Worm (Caenorhabditis elegans) whole organism, early embryonic: ENCODE measurements around the gene F46F5.1.

ENCODE experiments used
- B0310.2 ChIP-seq: sonication (generic microtip); optimal IDR thresholded peaks from 2 replicates; lab custom pipeline; 2016; ENCODE audit warnings: mild to moderate bottlenecking, missing genetic modification characterization, missing compliant biosample characterization
- aly-1 ChIP-seq: sonication (generic microtip); optimal IDR thresholded peaks from 2 replicates; lab custom pipeline; 2016; ENCODE audit warnings: missing genetic modification characterization, missing compliant biosample characterization
- ama-1 ChIP-seq: fragments of 150-350 bp; optimal IDR thresholded peaks from 2 replicates; lab custom pipeline; 2014
- flt-1 ChIP-seq: fragments of 200-800 bp; sonication (Bioruptor generic); IDR thresholded peaks from 2 replicates; pipeline ENCODE4 v1.3.6; 2022; ENCODE audit warnings: missing genetic modification characterization, missing compliant biosample characterization
- hmbx-1 ChIP-seq: sonication (generic microtip); optimal IDR thresholded peaks from 2 replicates; lab custom pipeline; 2016; ENCODE audit warnings: mild to moderate bottlenecking, missing genetic modification characterization, missing compliant biosample characterization
- hmg-4 ChIP-seq: fragments of 200-800 bp; sonication (Bioruptor generic); optimal IDR thresholded peaks from 2 replicates; lab custom pipeline; 2018; ENCODE audit warnings: mild to moderate bottlenecking, missing genetic modification characterization, missing compliant biosample characterization
- hnd-1 ChIP-seq: sonication (generic microtip); optimal IDR thresholded peaks from 2 replicates; lab custom pipeline; 2016; ENCODE audit warnings: missing genetic modification characterization, missing compliant biosample characterization
- sea-1 ChIP-seq: fragments of 200-800 bp; sonication (Bioruptor generic); conservative IDR thresholded peaks from 2 replicates; pipeline ENCODE4 v1.3.6; 2022; ENCODE audit warnings: missing genetic modification characterization, missing compliant biosample characterization
- tbx-37 ChIP-seq: fragments of 200-800 bp; sonication (Bioruptor generic); conservative IDR thresholded peaks from 2 replicates; pipeline ENCODE4 v1.3.6; 2022; ENCODE audit warnings: missing genetic modification reagents, missing genetic modification characterization, missing compliant biosample characterization

- TF ChIP-seq ama-1: no peak
- no peak for TF ChIP-seq hnd-1 (tag; lab: Kevin White, UChicago)
- TF ChIP-seq flt-1: no peak
- no peak for TF ChIP-seq sea-1 (GFP tag; lab: Robert Waterston, UW)
- TF ChIP-seq B0310.2 (tag; lab: Kevin White, UChicago): no peak
- no peak for TF ChIP-seq hmg-4 (GFP tag; lab: Kevin White, UChicago)
- TF ChIP-seq hmbx-1 (tag; lab: Kevin White, UChicago): no peak
- TF ChIP-seq aly-1: no peak
- TF ChIP-seq tbx-37 (GFP tag; lab: Robert Waterston, UW): no peak
Measured at ce11 chrII:825521-825920, 33.8 kb upstream of the F46F5.1 start, which contains the start of gene F28A10.1.
